Worm (Caenorhabditis elegans): ENCODE results near the gene F10E7.1.

The F10E7.1 gene

ce11 chrII:7099231-7099630 lies 27.3 kb upstream of the F10E7.1 start:
- TF ChIP-seq nhr-237 (tag; optimal IDR thresholded peaks at IDR 0.05), result no peak
- TF ChIP-seq mml-1 (tag; optimal IDR thresholded peaks at IDR 0.05), result no peak
- TF ChIP-seq nhr-28 (tag; optimal IDR thresholded peaks at IDR 0.05), result peak; percentile 32
- no peak for TF ChIP-seq egl-5 (tag; optimal IDR thresholded peaks at IDR 0.05)
- no peak for TF ChIP-seq fkh-10 (GFP tag; optimal IDR thresholded peaks at IDR 0.05)
- TF ChIP-seq elt-1 (tag; optimal IDR thresholded peaks at IDR 0.05), result no peak
- peak; percentile 30 for TF ChIP-seq ama-1 (optimal IDR thresholded peaks at IDR 0.05)
- no peak for TF ChIP-seq snpc-4 (tag; optimal IDR thresholded peaks at IDR 0.05)
- TF ChIP-seq nhr-43 (tag; optimal IDR thresholded peaks at IDR 0.05; ENCODE audit: poor library complexity, severe bottlenecking), result no peak
- no peak for TF ChIP-seq lin-15B (tag; optimal IDR thresholded peaks at IDR 0.05)

ce11 chrII:7100838-7101237 lies 25.7 kb upstream of the F10E7.1 start, which contains the start of gene mmaa-1:
Gene mmaa-1 (minus strand): TSS chrII:7101165.
- TF ChIP-seq ceh-28 (tag; optimal IDR thresholded peaks at IDR 0.05) (no peak), lsy-12 (tag; optimal IDR thresholded peaks at IDR 0.05) (peak; percentile 37), elt-3 (tag; optimal IDR thresholded peaks at IDR 0.05) (no peak), ama-1 (optimal IDR thresholded peaks at IDR 0.05) (peak; percentile 56)

ce11 chrII:7102288-7102687 lies 24.3 kb upstream of the F10E7.1 start:
- TF ChIP-seq ama-1 (optimal IDR thresholded peaks at IDR 0.05), result no peak
- TF ChIP-seq aly-2 (tag; optimal IDR thresholded peaks at IDR 0.05), result no peak
- TF ChIP-seq lin-39 (tag; optimal IDR thresholded peaks at IDR 0.05), result no peak
- TF ChIP-seq nhr-25 (tag; optimal IDR thresholded peaks at IDR 0.05), result peak; percentile 2
- TF ChIP-seq lin-15B (tag; optimal IDR thresholded peaks at IDR 0.05), result peak; percentile 6

- TF ChIP-seq skn-1 (tag; optimal IDR thresholded peaks at IDR 0.05), result no peak
- no peak for TF ChIP-seq pqm-1 (tag; optimal IDR thresholded peaks at IDR 0.05)
- no peak for TF ChIP-seq nhr-11 (tag; optimal IDR thresholded peaks at IDR 0.05)
- no peak for TF ChIP-seq fkh-10 (GFP tag; optimal IDR thresholded peaks at IDR 0.05)
- no peak for TF ChIP-seq unc-39 (tag; optimal IDR thresholded peaks at IDR 0.05)
- TF ChIP-seq nhr-237 (tag; optimal IDR thresholded peaks at IDR 0.05), result no peak
- no peak for TF ChIP-seq nhr-12 (tag; optimal IDR thresholded peaks at IDR 0.05)
- TF ChIP-seq lin-39 (tag; optimal IDR thresholded peaks at IDR 0.05), result no peak
- no peak for TF ChIP-seq fos-1 (tag; optimal IDR thresholded peaks at IDR 0.05)
- no peak for TF ChIP-seq hmg-11 (tag; optimal IDR thresholded peaks at IDR 0.05)
These were observed 23.4 kb upstream of the F10E7.1 start for ce11 chrII:7103111-7103510.

- peak; percentile 46 for TF ChIP-seq ama-1 (optimal IDR thresholded peaks at IDR 0.05)
- no peak for TF ChIP-seq unc-62 (GFP tag; optimal IDR thresholded peaks at IDR 0.05)
- peak; percentile 84 for TF ChIP-seq lin-39 (tag; optimal IDR thresholded peaks at IDR 0.05)
- no peak for TF ChIP-seq mdl-1 (tag; optimal IDR thresholded peaks at IDR 0.05)
- no peak for TF ChIP-seq ztf-4 (tag; optimal IDR thresholded peaks at IDR 0.05)
- peak; percentile 100 for TF ChIP-seq lin-15B (tag; optimal IDR thresholded peaks at IDR 0.05)
- TF ChIP-seq egl-27 (tag; optimal IDR thresholded peaks at IDR 0.05), result no peak
- no peak for TF ChIP-seq nhr-67 (tag; optimal IDR thresholded peaks at IDR 0.05)
- TF ChIP-seq eor-1 (tag; optimal IDR thresholded peaks at IDR 0.05), result no peak
- TF ChIP-seq fkh-10 (GFP tag; optimal IDR thresholded peaks at IDR 0.05), result peak; percentile 39
- TF ChIP-seq R02D3.7 (tag; optimal IDR thresholded peaks at IDR 0.05), result peak; percentile 79
- TF ChIP-seq fkh-2 (tag; optimal IDR thresholded peaks at IDR 0.05), result no peak
- no peak for TF ChIP-seq sea-2 (GFP tag; optimal IDR thresholded peaks at IDR 0.05)
- TF ChIP-seq hmg-11 (tag; optimal IDR thresholded peaks at IDR 0.05), result peak; percentile 24
- TF ChIP-seq fos-1 (tag; optimal IDR thresholded peaks at IDR 0.05), result no peak
- no peak for TF ChIP-seq nhr-77 (tag; optimal IDR thresholded peaks at IDR 0.05)
- no peak for TF ChIP-seq tbx-2 (tag; optimal IDR thresholded peaks at IDR 0.05)
- peak; percentile 86 for TF ChIP-seq egl-5 (tag; optimal IDR thresholded peaks at IDR 0.05)
- TF ChIP-seq nhr-11 (tag; optimal IDR thresholded peaks at IDR 0.05), result peak; percentile 25
- no peak for TF ChIP-seq mml-1 (tag; optimal IDR thresholded peaks at IDR 0.05)
- TF ChIP-seq daf-12 (tag; optimal IDR thresholded peaks at IDR 0.05), result no peak
- TF ChIP-seq pqm-1 (tag; optimal IDR thresholded peaks at IDR 0.05), result peak; percentile 73
- peak; percentile 52 for TF ChIP-seq nhr-43 (tag; optimal IDR thresholded peaks at IDR 0.05; ENCODE audit: poor library complexity, severe bottlenecking)
- TF ChIP-seq ceh-28 (tag; optimal IDR thresholded peaks at IDR 0.05), result peak; percentile 38
- TF ChIP-seq lsy-12 (tag; optimal IDR thresholded peaks at IDR 0.05), result peak; percentile 21
- no peak for TF ChIP-seq elt-1 (tag; optimal IDR thresholded peaks at IDR 0.05)
- peak; percentile 16 for TF ChIP-seq nhr-76 (tag; optimal IDR thresholded peaks at IDR 0.05)
- TF ChIP-seq zag-1 (tag; optimal IDR thresholded peaks at IDR 0.05), result no peak
- no peak for TF ChIP-seq ceh-9 (tag; optimal IDR thresholded peaks at IDR 0.05)
- peak; percentile 68 for TF ChIP-seq jun-1 (tag; optimal IDR thresholded peaks at IDR 0.05)
- TF ChIP-seq ceh-82 (tag; optimal IDR thresholded peaks at IDR 0.05), result no peak
- no peak for TF ChIP-seq ceh-16 (tag; optimal IDR thresholded peaks at IDR 0.05)
- TF ChIP-seq aly-2 (tag; optimal IDR thresholded peaks at IDR 0.05), result no peak
- TF ChIP-seq nfya-1 (tag; optimal IDR thresholded peaks at IDR 0.05; ENCODE audit: insufficient read depth), result peak; percentile 97
- peak; percentile 36 for TF ChIP-seq skn-1 (tag; optimal IDR thresholded peaks at IDR 0.05)
These were observed 21.6 kb upstream of the F10E7.1 start, which contains the start of the genes farl-11 and rpl-33 for ce11 chrII:7104794-7105613. Gene farl-11 (minus strand): TSS chrII:7105035. Gene rpl-33 (plus strand): TSS chrII:7105563.

All from whole organism, L3 larva.